Worm (Caenorhabditis elegans) whole organism, late embryonic: ENCODE measurements around the gene acl-13.

Source experiments
- F13H6.1 ChIP-seq: sonication (generic microtip); optimal IDR thresholded peaks from 2 replicates; lab custom pipeline; 2016; ENCODE audit warnings: missing genetic modification characterization, missing compliant biosample characterization
- K02D7.2 ChIP-seq: sonication (generic microtip); optimal IDR thresholded peaks from 2 replicates; lab custom pipeline; 2017; ENCODE audit warnings: mild to moderate bottlenecking, missing genetic modification characterization, missing compliant biosample characterization
- Y22D7AL.16 ChIP-seq: sonication (generic microtip); optimal IDR thresholded peaks from 2 replicates; lab custom pipeline; 2016; ENCODE audit warnings: missing genetic modification characterization, missing compliant biosample characterization
- ceh-24 ChIP-seq: sonication (generic microtip); optimal IDR thresholded peaks from 2 replicates; lab custom pipeline; 2016; ENCODE audit warnings: mild to moderate bottlenecking, missing genetic modification characterization, missing compliant biosample characterization
- ceh-31 ChIP-seq: sonication (generic microtip); optimal IDR thresholded peaks from 2 replicates; lab custom pipeline; 2016; ENCODE audit warnings: missing genetic modification characterization, missing compliant biosample characterization
- ceh-48 ChIP-seq: sonication (generic microtip); optimal IDR thresholded peaks from 2 replicates; lab custom pipeline; 2016; ENCODE audit warnings: missing genetic modification characterization, inconsistent platforms, missing compliant biosample characterization
- ceh-9 ChIP-seq: sonication (generic microtip); optimal IDR thresholded peaks from 2 replicates; lab custom pipeline; 2016; ENCODE audit warnings: mild to moderate bottlenecking, missing genetic modification characterization, inconsistent platforms, missing compliant biosample characterization
- elt-2 ChIP-seq: sonication (generic microtip); optimal IDR thresholded peaks from 2 replicates; lab custom pipeline; 2016; ENCODE audit warnings: missing genetic modification reagents, missing genetic modification characterization, missing compliant biosample characterization
- fkh-10 ChIP-seq: fragments of 150-350 bp; optimal IDR thresholded peaks from 2 replicates; lab custom pipeline; 2014; ENCODE audit warnings: missing biosample characterization, missing genetic modification reagents, missing genetic modification characterization
- hlh-13 ChIP-seq: fragments of 200-800 bp; sonication (Bioruptor generic); optimal IDR thresholded peaks from 2 replicates; lab custom pipeline; 2018; ENCODE audit warnings: mild to moderate bottlenecking, missing genetic modification characterization, missing compliant biosample characterization
- hlh-8 ChIP-seq: sonication (generic microtip); optimal IDR thresholded peaks from 2 replicates; lab custom pipeline; 2016; ENCODE audit warnings: missing genotype, missing genetic modification characterization, missing compliant biosample characterization
- nfya-1 ChIP-seq: sonication (generic microtip); optimal IDR thresholded peaks from 2 replicates; lab custom pipeline; 2017; ENCODE audit warnings: missing genetic modification characterization, mild to moderate bottlenecking, missing compliant biosample characterization, antibody characterized with exemption, moderate library complexity
- tbx-2 ChIP-seq: sonication (generic microtip); optimal IDR thresholded peaks from 2 replicates; lab custom pipeline; 2016; ENCODE audit warnings: missing genetic modification characterization, missing compliant biosample characterization
- tbx-7 ChIP-seq: sonication (generic microtip); optimal IDR thresholded peaks from 2 replicates; lab custom pipeline; 2016; ENCODE audit warnings: missing genotype, missing genetic modification characterization, missing compliant biosample characterization

ce11 chrIV:12425595-12425994 is 15.3 kb downstream of the acl-13 start:
- TF ChIP-seq K02D7.2 (tag; lab: Kevin White, UChicago) (no peak), ceh-24 (tag; lab: Kevin White, UChicago) (no peak), tbx-2 (tag; lab: Kevin White, UChicago) (no peak), tbx-7 (no peak), Y22D7AL.16 (tag; lab: Kevin White, UChicago) (no peak), fkh-10 (GFP tag; lab: Kevin White, UChicago) (no peak), elt-2 (tag; lab: Kevin White, UChicago) (no peak), ceh-48 (tag; lab: Kevin White, UChicago) (no peak), F13H6.1 (no peak), ceh-31 (tag; lab: Kevin White, UChicago) (no peak), ceh-9 (tag; lab: Kevin White, UChicago) (no peak), nfya-1 (no peak), hlh-8 (tag; lab: Kevin White, UChicago) (no peak), hlh-13 (no peak)
